Worm (Caenorhabditis elegans) whole organism, early embryonic: ENCODE results near the gene F16B4.7.

Experiments used
- B0310.2 ChIP-seq: sonication (generic microtip); optimal IDR thresholded peaks from 2 replicates; lab custom pipeline; 2016; ENCODE audit warnings: mild to moderate bottlenecking, missing genetic modification characterization, missing compliant biosample characterization
- F13C5.2 ChIP-seq: sonication (generic microtip); optimal IDR thresholded peaks from 2 replicates; lab custom pipeline; 2017; ENCODE audit warnings: mild to moderate bottlenecking, missing genetic modification characterization, inconsistent platforms, missing compliant biosample characterization
- ama-1 ChIP-seq: fragments of 150-350 bp; optimal IDR thresholded peaks from 2 replicates; lab custom pipeline; 2014

ce11 chrV:1610097-1610496 is 24.6 kb downstream of the F16B4.7 start, which contains the start of gene nhr-177:
- no peak for TF ChIP-seq ama-1
- no peak for TF ChIP-seq B0310.2 (tag; lab: Kevin White, UChicago)
- no peak for TF ChIP-seq F13C5.2 (tag; lab: Kevin White, UChicago)
